Worm (Caenorhabditis elegans) whole organism, L2 larva: ENCODE measurements around the gene Y55B1BR.8.

ENCODE experiments used
- C34F6.9 ChIP-seq: fragments of 150-350 bp; optimal IDR thresholded peaks from 2 replicates; lab custom pipeline; 2014; ENCODE audit warnings: missing biosample characterization, missing genetic modification characterization
- R02D3.7 ChIP-seq: fragments of 150-350 bp; optimal IDR thresholded peaks from 2 replicates; lab custom pipeline; 2014; ENCODE audit warnings: missing biosample characterization, missing genetic modification characterization
- Y55F3AM.14 ChIP-seq: fragments of 200-800 bp; sonication (Bioruptor generic); optimal IDR thresholded peaks from 2 replicates; lab custom pipeline; 2018; ENCODE audit warnings: mild to moderate bottlenecking, missing genetic modification characterization, missing compliant biosample characterization
- ZK546.5 ChIP-seq: sonication (generic microtip); optimal IDR thresholded peaks from 2 replicates; lab custom pipeline; 2017; ENCODE audit warnings: missing biosample characterization, missing genetic modification characterization
- alr-1 ChIP-seq: fragments of 150-350 bp; optimal IDR thresholded peaks from 2 replicates; lab custom pipeline; 2014; ENCODE audit warnings: missing biosample characterization, missing genetic modification characterization
- ama-1 ChIP-seq: fragments of 150-350 bp; optimal IDR thresholded peaks from 2 replicates; lab custom pipeline; 2018; ENCODE audit warnings: inconsistent platforms
- blmp-1 ChIP-seq: sonication (generic microtip); optimal IDR thresholded peaks from 2 replicates; lab custom pipeline; 2017; ENCODE audit warnings: missing genetic modification characterization, mild to moderate bottlenecking, missing compliant biosample characterization, antibody characterized with exemption, moderate library complexity; ENCODE audit not compliant: insufficient read depth
- ceh-16 ChIP-seq: fragments of 150-350 bp; optimal IDR thresholded peaks from 2 replicates; lab custom pipeline; 2014; ENCODE audit warnings: missing biosample characterization, missing genetic modification characterization
- ceh-82 ChIP-seq: fragments of 150-350 bp; optimal IDR thresholded peaks from 2 replicates; lab custom pipeline; 2014; ENCODE audit warnings: missing biosample characterization, missing genetic modification characterization
- crh-2 ChIP-seq: sonication (generic microtip); optimal IDR thresholded peaks from 2 replicates; lab custom pipeline; 2017; ENCODE audit warnings: missing biosample characterization, missing genetic modification characterization
- dmd-4 ChIP-seq: sonication (generic microtip); optimal IDR thresholded peaks from 2 replicates; lab custom pipeline; 2017; ENCODE audit warnings: missing biosample characterization, missing genetic modification characterization
- elt-1 ChIP-seq: fragments of 150-350 bp; optimal IDR thresholded peaks from 2 replicates; lab custom pipeline; 2014; ENCODE audit warnings: missing biosample characterization, missing genetic modification characterization
- elt-3 ChIP-seq: sonication (generic microtip); optimal IDR thresholded peaks from 2 replicates; lab custom pipeline; 2017; ENCODE audit warnings: missing biosample characterization, missing genetic modification characterization
- fos-1 ChIP-seq: fragments of 150-350 bp; optimal IDR thresholded peaks from 2 replicates; lab custom pipeline; 2014; ENCODE audit warnings: missing biosample characterization, missing genetic modification characterization
- gmeb-1 ChIP-seq: fragments of 150-350 bp; optimal IDR thresholded peaks from 2 replicates; lab custom pipeline; 2014; ENCODE audit warnings: missing biosample characterization, missing genetic modification characterization
- lin-11 ChIP-seq: fragments of 150-350 bp; sonication (generic microtip); optimal IDR thresholded peaks from 2 replicates; lab custom pipeline; 2014; ENCODE audit warnings: missing biosample characterization, missing genetic modification characterization, inconsistent platforms, mixed read lengths
- lin-13 ChIP-seq: fragments of 150-350 bp; optimal IDR thresholded peaks from 2 replicates; lab custom pipeline; 2014; ENCODE audit warnings: missing biosample characterization, missing genetic modification reagents, missing genetic modification characterization
- lin-39 ChIP-seq: fragments of 150-350 bp; optimal IDR thresholded peaks from 2 replicates; lab custom pipeline; 2014; ENCODE audit warnings: missing biosample characterization, missing genetic modification reagents, missing genetic modification characterization
- lsy-2 ChIP-seq, 2 experiments: fragments of 150-350 bp in 1 of 2; sonication (generic microtip) in 1 of 2; optimal IDR thresholded peaks; 2 replicates each; lab custom pipeline; 2014 to 2017; ENCODE audit warnings: missing biosample characterization in 2 of 2, missing genetic modification characterization in 2 of 2
- mab-5 ChIP-seq: fragments of 150-350 bp; optimal IDR thresholded peaks from 2 replicates; lab custom pipeline; 2014; ENCODE audit warnings: missing biosample characterization, missing genetic modification characterization
- mbf-1 ChIP-seq: sonication (generic microtip); optimal IDR thresholded peaks from 2 replicates; lab custom pipeline; 2017; ENCODE audit warnings: missing biosample characterization, missing genetic modification characterization
- mdl-1 ChIP-seq, 2 experiments: fragments of 150-350 bp in 1 of 2; sonication (generic microtip) in 1 of 2; optimal IDR thresholded peaks; 2 replicates each; lab custom pipeline; 2017; ENCODE audit warnings: missing biosample characterization in 2 of 2, missing genetic modification characterization in 2 of 2
- nhr-10 ChIP-seq: sonication (generic microtip); optimal IDR thresholded peaks from 2 replicates; lab custom pipeline; 2017; ENCODE audit warnings: missing biosample characterization, missing genetic modification characterization
- nhr-11 ChIP-seq: fragments of 150-350 bp; optimal IDR thresholded peaks from 2 replicates; lab custom pipeline; 2014; ENCODE audit warnings: missing biosample characterization, missing genetic modification characterization
- nhr-12 ChIP-seq: fragments of 150-350 bp; optimal IDR thresholded peaks from 2 replicates; lab custom pipeline; 2014; ENCODE audit warnings: missing biosample characterization, missing genetic modification characterization
- nhr-21 ChIP-seq: fragments of 150-350 bp; optimal IDR thresholded peaks from 2 replicates; lab custom pipeline; 2014; ENCODE audit warnings: missing biosample characterization, missing genetic modification characterization
- nhr-23 ChIP-seq: fragments of 150-350 bp; optimal IDR thresholded peaks from 2 replicates; lab custom pipeline; 2014; ENCODE audit warnings: missing biosample characterization, missing genetic modification reagents, missing genetic modification characterization
- nhr-237 ChIP-seq: fragments of 150-350 bp; optimal IDR thresholded peaks from 2 replicates; lab custom pipeline; 2014; ENCODE audit warnings: missing biosample characterization, missing genetic modification characterization
- nhr-25 ChIP-seq: fragments of 150-350 bp; sonication (generic microtip); optimal IDR thresholded peaks from 3 replicates; lab custom pipeline; 2014; ENCODE audit warnings: missing biosample characterization, missing genetic modification characterization
- nhr-6 ChIP-seq: fragments of 150-350 bp; optimal IDR thresholded peaks from 2 replicates; lab custom pipeline; 2014; ENCODE audit warnings: missing biosample characterization, missing genetic modification characterization
- peb-1 ChIP-seq: fragments of 150-350 bp; optimal IDR thresholded peaks from 2 replicates; lab custom pipeline; 2014; ENCODE audit warnings: missing biosample characterization, missing genetic modification characterization
- sem-4 ChIP-seq: fragments of 150-350 bp; optimal IDR thresholded peaks from 2 replicates; lab custom pipeline; 2014; ENCODE audit warnings: missing biosample characterization, missing genetic modification reagents, missing genetic modification characterization
- skn-1 ChIP-seq: sonication (generic microtip); optimal IDR thresholded peaks from 2 replicates; lab custom pipeline; 2017; ENCODE audit warnings: missing biosample characterization, missing genetic modification characterization
- sma-3 ChIP-seq: sonication (generic microtip); optimal IDR thresholded peaks from 2 replicates; lab custom pipeline; 2016; ENCODE audit warnings: missing genetic modification reagents, missing genetic modification characterization, missing compliant biosample characterization
- sma-9 ChIP-seq, 2 experiments: fragments of 150-350 bp in 1 of 2; sonication (generic microtip) in 1 of 2; optimal IDR thresholded peaks; 2 replicates each; lab custom pipeline; 2014 to 2016; ENCODE audit warnings: missing genetic modification characterization in 2 of 2, mild to moderate bottlenecking in 1 of 2, missing biosample characterization in 1 of 2, missing compliant biosample characterization in 1 of 2, missing genetic modification reagents in 1 of 2, moderate library complexity in 1 of 2
- unc-39 ChIP-seq: fragments of 150-350 bp; optimal IDR thresholded peaks from 2 replicates; lab custom pipeline; 2014; ENCODE audit warnings: missing biosample characterization, missing genetic modification characterization
- unc-55 ChIP-seq: fragments of 150-350 bp; sonication (generic microtip); optimal IDR thresholded peaks from 3 replicates; lab custom pipeline; 2014; ENCODE audit warnings: missing biosample characterization, missing genetic modification reagents, missing genetic modification characterization
- unc-62 ChIP-seq: fragments of 150-350 bp; optimal IDR thresholded peaks from 2 replicates; lab custom pipeline; 2014; ENCODE audit warnings: missing biosample characterization, missing genetic modification reagents, missing genetic modification characterization
- zag-1 ChIP-seq: fragments of 150-350 bp; optimal IDR thresholded peaks from 2 replicates; lab custom pipeline; 2014; ENCODE audit warnings: missing biosample characterization, missing genetic modification characterization
- ztf-1 ChIP-seq: fragments of 200-800 bp; sonication (Bioruptor generic); conservative IDR thresholded peaks from 2 replicates; pipeline ENCODE4 v1.3.6; 2022; ENCODE audit warnings: missing genetic modification characterization, missing compliant biosample characterization
- ztf-11 ChIP-seq: sonication (generic microtip); optimal IDR thresholded peaks from 2 replicates; lab custom pipeline; 2017; ENCODE audit warnings: missing biosample characterization, missing genetic modification characterization
- ztf-4 ChIP-seq: fragments of 150-350 bp; optimal IDR thresholded peaks from 2 replicates; lab custom pipeline; 2014; ENCODE audit warnings: missing biosample characterization, missing genetic modification characterization

The Y55B1BR.8 gene

DNA sequence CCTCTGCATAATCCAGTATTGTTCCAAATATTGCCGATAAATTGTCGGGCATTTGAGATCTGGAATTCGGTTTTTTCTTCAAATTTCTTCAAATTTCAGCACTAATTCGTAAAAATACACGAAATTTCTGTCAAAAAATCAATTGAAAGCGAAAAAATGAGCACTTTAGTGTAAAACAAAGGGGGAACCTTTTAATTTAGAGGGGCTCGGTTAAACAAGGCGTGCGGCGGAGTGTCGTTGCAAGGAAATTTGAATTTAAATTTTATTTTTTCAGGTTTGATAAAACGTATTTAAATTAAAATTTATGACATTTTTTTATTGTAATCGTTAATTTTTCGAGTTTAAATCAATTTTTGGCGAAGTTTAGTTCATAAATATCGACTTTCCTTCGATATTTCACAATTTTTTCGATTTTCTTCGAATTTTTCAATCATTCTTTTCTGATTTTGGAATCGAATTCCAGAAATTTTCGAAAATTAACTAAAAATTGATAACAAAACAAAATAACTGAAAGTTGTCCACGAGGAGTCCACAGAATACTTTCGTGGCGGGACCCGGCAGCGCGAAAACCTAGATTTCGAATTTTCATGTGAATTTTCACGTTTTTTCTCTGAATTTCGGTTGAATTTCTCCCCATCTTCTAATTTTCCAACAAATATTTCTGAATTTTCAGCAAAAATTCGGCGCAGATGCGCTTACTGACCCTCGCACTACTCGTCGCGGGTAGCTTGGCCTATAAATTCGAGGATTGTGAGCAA lies 27.6 kb downstream of the Y55B1BR.8 start, which contains the start of the genes magu-1 and nemp-1:
magu-1 (minus strand) TSS at position 59 of the 758 bp plus-strand sequence.
nemp-1 (plus strand) TSS at position 674 of the 758 bp plus-strand sequence.
- TF ChIP-seq unc-55 (GFP tag; lab: Kevin White, UChicago) (peak; percentile 46), ztf-11 (no peak), lsy-2 (tag; optimal IDR thresholded peaks at IDR 0.05; lab: Kevin White, UChicago) (peak in 1 of 2 experiments; percentile 16)

DNA sequence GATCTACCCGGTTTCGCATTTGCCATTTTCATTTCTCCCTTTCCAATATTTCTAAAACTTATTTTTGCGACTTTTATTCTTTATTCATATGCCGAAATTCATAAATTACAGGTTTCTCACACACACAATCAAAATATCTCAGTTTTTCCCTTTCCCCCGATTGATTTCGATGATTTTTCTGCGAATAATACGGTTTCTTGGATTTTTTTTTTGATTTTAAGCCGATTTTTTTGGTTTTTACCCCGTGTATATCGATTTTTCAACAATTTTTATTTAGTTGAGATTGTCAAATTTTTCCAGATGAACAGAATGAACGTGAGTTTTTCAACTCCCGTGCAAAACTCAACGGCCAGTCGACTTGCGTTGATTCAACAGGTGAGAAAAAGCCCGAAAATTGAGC lies 31.0 kb downstream of the Y55B1BR.8 start, which contains the start of gene mat-3:
mat-3 (plus strand) TSS at position 301 of the 400 bp plus-strand sequence.
- no peak for TF ChIP-seq gmeb-1
- TF ChIP-seq alr-1 (tag; lab: Kevin White, UChicago) = no peak
- TF ChIP-seq Y55F3AM.14 = no peak
- TF ChIP-seq ceh-82 (tag; lab: Kevin White, UChicago) = no peak
- TF ChIP-seq ztf-4 = no peak
- no peak for TF ChIP-seq sem-4 (tag; lab: Kevin White, UChicago)
- no peak for TF ChIP-seq ztf-11
- no peak for TF ChIP-seq mdl-1 (tag; optimal IDR thresholded peaks at IDR 0.05; lab: Kevin White, UChicago)
- no peak for TF ChIP-seq nhr-10 (tag; lab: Kevin White, UChicago)
- TF ChIP-seq nhr-6 (tag; lab: Kevin White, UChicago) = no peak
- TF ChIP-seq nhr-25 (tag; lab: Kevin White, UChicago) = no peak
- no peak for TF ChIP-seq peb-1 (tag; lab: Kevin White, UChicago)
- no peak for TF ChIP-seq skn-1 (tag; lab: Kevin White, UChicago)
- no peak for TF ChIP-seq mbf-1 (tag; lab: Kevin White, UChicago)
- TF ChIP-seq dmd-4 (tag; lab: Kevin White, UChicago) = no peak
- TF ChIP-seq ama-1 (lab: Kevin White, UChicago) = no peak
- no peak for TF ChIP-seq R02D3.7 (tag; lab: Kevin White, UChicago)
- no peak for TF ChIP-seq ZK546.5 (tag; lab: Kevin White, UChicago)
- TF ChIP-seq C34F6.9 (tag; lab: Kevin White, UChicago) = no peak
- TF ChIP-seq, all 48 proteins: peak for 0

DNA sequence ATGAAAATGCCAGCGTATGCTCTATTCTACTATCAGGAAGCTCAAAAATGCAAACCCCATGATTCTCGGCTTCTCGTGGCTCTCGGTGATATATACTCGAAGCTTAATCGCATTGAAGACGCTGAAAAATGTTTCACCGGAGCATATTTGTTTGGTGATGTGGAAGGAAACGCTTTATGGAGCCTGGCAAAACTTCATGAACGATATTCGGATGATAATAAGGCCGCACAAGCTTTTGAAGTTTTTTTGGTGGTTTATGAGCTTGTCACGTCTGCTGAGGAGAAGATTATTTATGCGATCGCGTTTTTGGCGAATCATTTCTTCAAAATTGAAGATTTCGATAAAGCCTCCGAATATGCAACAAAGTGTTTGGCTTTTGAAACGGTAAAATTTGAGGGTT lies 37.1 kb downstream of the Y55B1BR.8 start:
- TF ChIP-seq R02D3.7 (tag; lab: Kevin White, UChicago) = no peak
- no peak for TF ChIP-seq lin-39 (tag; lab: Kevin White, UChicago)
- no peak for TF ChIP-seq sma-9 (GFP tag; optimal IDR thresholded peaks at IDR 0.05; lab: Kevin White, UChicago)
- TF ChIP-seq sma-9 (tag; optimal IDR thresholded peaks at IDR 0.05; lab: Kevin White, UChicago) = no peak
- TF ChIP-seq, all 48 proteins: peak for 0

DNA sequence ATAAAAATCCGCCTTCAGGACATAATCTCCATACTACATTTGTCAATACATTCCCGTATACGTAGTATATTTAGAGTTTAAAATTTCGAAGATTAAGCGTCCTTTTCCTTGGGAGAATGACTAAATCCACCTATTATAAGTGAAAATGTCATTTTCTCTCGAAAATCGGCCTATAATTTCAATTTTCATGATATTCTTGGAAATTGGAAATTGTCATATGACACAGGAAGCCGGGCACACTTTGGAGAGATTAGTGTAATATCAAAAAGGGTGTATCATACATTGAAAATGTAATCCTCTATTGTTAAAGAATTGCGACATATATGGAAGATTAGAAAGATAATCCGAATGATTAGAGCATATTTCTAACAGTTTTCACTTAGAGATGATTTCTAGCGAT lies 38.5 kb downstream of the Y55B1BR.8 start:
- no peak for TF ChIP-seq sma-9 (GFP tag; optimal IDR thresholded peaks at IDR 0.05; lab: Kevin White, UChicago)
- TF ChIP-seq sma-9 (tag; optimal IDR thresholded peaks at IDR 0.05; lab: Kevin White, UChicago) = no peak
- no peak for TF ChIP-seq nhr-237 (tag; lab: Kevin White, UChicago)
- TF ChIP-seq ZK546.5 (tag; lab: Kevin White, UChicago) = no peak
- TF ChIP-seq mab-5 (tag; lab: Kevin White, UChicago) = no peak
- TF ChIP-seq lin-11 (tag; lab: Kevin White, UChicago) = no peak
- no peak for TF ChIP-seq ztf-1 (GFP tag; lab: Robert Waterston, UW)
- TF ChIP-seq nhr-11 (tag; lab: Kevin White, UChicago) = no peak
- no peak for TF ChIP-seq mdl-1 (tag; optimal IDR thresholded peaks at IDR 0.05; lab: Kevin White, UChicago)
- no peak for TF ChIP-seq nhr-25 (tag; lab: Kevin White, UChicago)
- no peak for TF ChIP-seq lin-13 (GFP tag; lab: Kevin White, UChicago)
- no peak for TF ChIP-seq lsy-2 (tag; optimal IDR thresholded peaks at IDR 0.05; lab: Kevin White, UChicago)
- no peak for TF ChIP-seq nhr-12 (tag; lab: Kevin White, UChicago)
- no peak for TF ChIP-seq unc-55 (GFP tag; lab: Kevin White, UChicago)
- TF ChIP-seq nhr-6 (tag; lab: Kevin White, UChicago) = no peak
- no peak for TF ChIP-seq elt-3 (tag; lab: Kevin White, UChicago)
- TF ChIP-seq ama-1 (lab: Kevin White, UChicago) = no peak
- peak; percentile 26 for TF ChIP-seq C34F6.9 (tag; lab: Kevin White, UChicago)
- TF ChIP-seq unc-39 (tag; lab: Kevin White, UChicago) = no peak
- TF ChIP-seq ztf-11 = no peak
- TF ChIP-seq alr-1 (tag; lab: Kevin White, UChicago) = no peak
- TF ChIP-seq ceh-16 (tag; lab: Kevin White, UChicago) = no peak
- TF ChIP-seq sem-4 (tag; lab: Kevin White, UChicago) = no peak
- TF ChIP-seq dmd-4 (tag; lab: Kevin White, UChicago) = peak; percentile 46
- TF ChIP-seq R02D3.7 (tag; lab: Kevin White, UChicago) = no peak
- peak; percentile 71 for TF ChIP-seq nhr-21
- no peak for TF ChIP-seq unc-62
- no peak for TF ChIP-seq mbf-1 (tag; lab: Kevin White, UChicago)
- peak; percentile 49 for TF ChIP-seq skn-1 (tag; lab: Kevin White, UChicago)
- TF ChIP-seq nhr-23 = no peak
- TF ChIP-seq blmp-1 (tag; lab: Kevin White, UChicago) = no peak
- no peak for TF ChIP-seq zag-1 (tag; lab: Kevin White, UChicago)
- no peak for TF ChIP-seq sma-3 (GFP tag; lab: Kevin White, UChicago)
- TF ChIP-seq crh-2 (tag; lab: Kevin White, UChicago) = no peak
- TF ChIP-seq lin-39 (tag; lab: Kevin White, UChicago) = no peak
- TF ChIP-seq fos-1 = no peak
- TF ChIP-seq ceh-82 (tag; lab: Kevin White, UChicago) = no peak
- no peak for TF ChIP-seq elt-1 (tag; lab: Kevin White, UChicago)
- TF ChIP-seq ztf-4 = peak; percentile 18
- TF ChIP-seq Y55F3AM.14 = no peak
